Worm (Caenorhabditis elegans) whole organism, L1 larva: Measurements from ENCODE around the gene srw-108.

Experiments used
- C16A3.4 ChIP-seq: fragments of 150-350 bp; optimal IDR thresholded peaks from 2 replicates; lab custom pipeline; 2014; ENCODE audit warnings: missing biosample characterization, missing genetic modification characterization
- C34B4.2 ChIP-seq: sonication (generic microtip); optimal IDR thresholded peaks from 2 replicates; lab custom pipeline; 2017; ENCODE audit warnings: mild to moderate bottlenecking, missing genetic modification characterization, missing compliant biosample characterization
- Y116A8C.19 ChIP-seq: sonication (generic microtip); optimal IDR thresholded peaks from 2 replicates; lab custom pipeline; 2016; ENCODE audit warnings: missing compliant biosample characterization, missing genetic modification characterization, borderline replicate concordance
- aha-1 ChIP-seq: fragments of 150-350 bp; optimal IDR thresholded peaks from 2 replicates; lab custom pipeline; 2014; ENCODE audit warnings: missing biosample characterization, missing genetic modification characterization
- alr-1 ChIP-seq: fragments of 200-800 bp; sonication (Bioruptor generic); optimal IDR thresholded peaks from 2 replicates; lab custom pipeline; 2018; ENCODE audit warnings: borderline replicate concordance, mild to moderate bottlenecking, missing genetic modification characterization, missing compliant biosample characterization
- ama-1 ChIP-seq: fragments of 150-350 bp; optimal IDR thresholded peaks from 2 replicates; lab custom pipeline; 2014
- blmp-1 ChIP-seq: fragments of 150-350 bp; optimal IDR thresholded peaks from 2 replicates; lab custom pipeline; 2014; ENCODE audit warnings: missing biosample characterization, missing genetic modification characterization
- ceh-8 ChIP-seq: fragments of 200-800 bp; sonication (Bioruptor generic); optimal IDR thresholded peaks from 2 replicates; lab custom pipeline; 2018; ENCODE audit warnings: mild to moderate bottlenecking, missing genetic modification characterization, moderate library complexity, missing compliant biosample characterization
- ceh-90 ChIP-seq: sonication (generic microtip); optimal IDR thresholded peaks from 2 replicates; lab custom pipeline; 2016; ENCODE audit warnings: missing genetic modification characterization, missing compliant biosample characterization
- efl-1 ChIP-seq, 4 experiments: fragments of 150-350 bp; optimal IDR thresholded peaks in 3 of 4; peaks in 1 of 4; 1 replicate in 1 of 4; 2 replicates in 3 of 4; lab custom pipeline; 2014; ENCODE audit warnings: missing biosample characterization in 2 of 4, missing genetic modification characterization in 2 of 4, missing genetic modification reagents in 2 of 4
- efl-3 ChIP-seq: fragments of 200-800 bp; sonication (Bioruptor generic); optimal IDR thresholded peaks from 2 replicates; lab custom pipeline; 2018; ENCODE audit warnings: mild to moderate bottlenecking, missing genetic modification characterization, missing compliant biosample characterization
- egl-13 ChIP-seq: sonication (generic microtip); optimal IDR thresholded peaks from 2 replicates; lab custom pipeline; 2016; ENCODE audit warnings: missing genotype, missing genetic modification reagents, missing genetic modification characterization, missing compliant biosample characterization
- elt-2 ChIP-seq: sonication (generic microtip); optimal IDR thresholded peaks from 2 replicates; lab custom pipeline; 2016; ENCODE audit warnings: missing genetic modification characterization, mild to moderate bottlenecking, inconsistent platforms, missing compliant biosample characterization, missing genetic modification reagents
- fkh-8 ChIP-seq: sonication (generic microtip); optimal IDR thresholded peaks from 2 replicates; lab custom pipeline; 2016; ENCODE audit warnings: mild to moderate bottlenecking, missing genetic modification characterization, missing compliant biosample characterization
- hlh-17 ChIP-seq: fragments of 200-800 bp; sonication (Bioruptor generic); optimal IDR thresholded peaks from 2 replicates; lab custom pipeline; 2018; ENCODE audit warnings: missing genetic modification characterization, mild to moderate bottlenecking, missing compliant biosample characterization, moderate library complexity, borderline replicate concordance
- hlh-4 ChIP-seq: sonication (generic microtip); optimal IDR thresholded peaks from 2 replicates; lab custom pipeline; 2016; ENCODE audit warnings: mild to moderate bottlenecking, missing genetic modification characterization, missing compliant biosample characterization
- hpl-2 ChIP-seq: fragments of 150-350 bp; optimal IDR thresholded peaks from 2 replicates; lab custom pipeline; 2014; ENCODE audit warnings: missing biosample characterization, missing genetic modification reagents, missing genetic modification characterization
- irx-1 ChIP-seq: sonication (generic microtip); optimal IDR thresholded peaks from 2 replicates; lab custom pipeline; 2016; ENCODE audit warnings: missing genetic modification characterization, missing compliant biosample characterization
- isw-1 ChIP-seq: fragments of 200-800 bp; sonication (Bioruptor generic); IDR thresholded peaks from 2 replicates; pipeline ENCODE4 v1.3.6; 2022; ENCODE audit warnings: missing genetic modification characterization, missing compliant biosample characterization
- lin-13 ChIP-seq: fragments of 150-350 bp; optimal IDR thresholded peaks from 2 replicates; lab custom pipeline; 2014; ENCODE audit warnings: missing biosample characterization, missing genetic modification reagents, missing genetic modification characterization
- lin-14 ChIP-seq: fragments of 200-800 bp; sonication (Bioruptor generic); optimal IDR thresholded peaks from 2 replicates; lab custom pipeline; 2018; ENCODE audit warnings: mild to moderate bottlenecking, missing genetic modification characterization, moderate library complexity, missing compliant biosample characterization
- lin-15B ChIP-seq: fragments of 150-350 bp; sonication (generic microtip); optimal IDR thresholded peaks from 3 replicates; lab custom pipeline; 2014; ENCODE audit warnings: missing biosample characterization, missing genetic modification characterization
- lin-35 ChIP-seq, 2 experiments: fragments of 150-350 bp; optimal IDR thresholded peaks; 2 replicates each; lab custom pipeline; 2014; ENCODE audit warnings: missing biosample characterization in 2 of 2, missing genetic modification characterization in 2 of 2, missing genetic modification reagents in 2 of 2
- lir-3 ChIP-seq: sonication (generic microtip); optimal IDR thresholded peaks from 2 replicates; lab custom pipeline; 2016; ENCODE audit warnings: mild to moderate bottlenecking, missing genetic modification characterization, moderate library complexity, missing compliant biosample characterization; ENCODE audit not compliant: poor library complexity
- lsy-2 ChIP-seq, 2 experiments: fragments of 150-350 bp; optimal IDR thresholded peaks; 2 replicates each; lab custom pipeline; 2014; ENCODE audit warnings: missing biosample characterization in 2 of 2, missing genetic modification characterization in 2 of 2
- mdl-1 ChIP-seq, 2 experiments: fragments of 150-350 bp; optimal IDR thresholded peaks; 2 replicates each; lab custom pipeline; 2014 to 2017; ENCODE audit warnings: missing biosample characterization in 2 of 2, missing genetic modification characterization in 2 of 2, inconsistent platforms in 1 of 2
- mep-1 ChIP-seq: fragments of 150-350 bp; optimal IDR thresholded peaks from 2 replicates; lab custom pipeline; 2014; ENCODE audit warnings: missing biosample characterization, missing genetic modification characterization
- nhr-11 ChIP-seq: fragments of 150-350 bp; optimal IDR thresholded peaks from 2 replicates; lab custom pipeline; 2014; ENCODE audit warnings: missing biosample characterization, missing genetic modification characterization
- nhr-19 ChIP-seq: fragments of 200-800 bp; sonication (Bioruptor generic); conservative IDR thresholded peaks from 2 replicates; pipeline ENCODE4 v1.3.6; 2022; ENCODE audit warnings: missing genetic modification characterization, missing compliant biosample characterization
- nhr-20 ChIP-seq: sonication (generic microtip); optimal IDR thresholded peaks from 2 replicates; lab custom pipeline; 2016; ENCODE audit warnings: mild to moderate bottlenecking, missing genetic modification characterization, missing compliant biosample characterization
- nhr-237 ChIP-seq: fragments of 150-350 bp; optimal IDR thresholded peaks from 2 replicates; lab custom pipeline; 2014; ENCODE audit warnings: missing biosample characterization, missing genetic modification characterization
- nhr-28 ChIP-seq: fragments of 150-350 bp; optimal IDR thresholded peaks from 2 replicates; lab custom pipeline; 2014; ENCODE audit warnings: missing biosample characterization, missing genetic modification characterization
- nhr-47 ChIP-seq: sonication (generic microtip); optimal IDR thresholded peaks from 2 replicates; lab custom pipeline; 2016; ENCODE audit warnings: mild to moderate bottlenecking, missing genetic modification characterization, moderate library complexity, missing compliant biosample characterization
- nhr-71 ChIP-seq: sonication (generic microtip); optimal IDR thresholded peaks from 2 replicates; lab custom pipeline; 2016; ENCODE audit warnings: mild to moderate bottlenecking, missing genetic modification characterization, moderate library complexity, missing compliant biosample characterization
- nhr-76 ChIP-seq: sonication (generic microtip); optimal IDR thresholded peaks from 2 replicates; lab custom pipeline; 2017; ENCODE audit warnings: missing biosample characterization, missing genetic modification characterization
- nhr-77 ChIP-seq: fragments of 150-350 bp; optimal IDR thresholded peaks from 2 replicates; lab custom pipeline; 2014; ENCODE audit warnings: missing biosample characterization, missing genetic modification characterization
- nhr-85 ChIP-seq: sonication (generic microtip); peaks from one replicate; lab custom pipeline; 2016; ENCODE audit warnings: missing genetic modification characterization, inconsistent platforms, missing compliant biosample characterization
- nhr-90 ChIP-seq: sonication (generic microtip); optimal IDR thresholded peaks from 2 replicates; lab custom pipeline; 2016; ENCODE audit warnings: mild to moderate bottlenecking, missing genetic modification characterization, missing compliant biosample characterization; ENCODE audit not compliant: poor library complexity
- pqm-1 ChIP-seq: sonication (generic microtip); optimal IDR thresholded peaks from 3 replicates; lab custom pipeline; 2017; ENCODE audit warnings: missing biosample characterization, missing genetic modification characterization
- skn-1 ChIP-seq: fragments of 150-350 bp; optimal IDR thresholded peaks from 2 replicates; lab custom pipeline; 2014; ENCODE audit warnings: missing biosample characterization, missing genetic modification characterization
- snpc-4 ChIP-seq: fragments of 150-350 bp; optimal IDR thresholded peaks from 2 replicates; lab custom pipeline; 2014; ENCODE audit warnings: missing biosample characterization, missing genetic modification characterization
- snu-23 ChIP-seq: sonication (generic microtip); optimal IDR thresholded peaks from 2 replicates; lab custom pipeline; 2016; ENCODE audit warnings: missing genetic modification characterization, missing compliant biosample characterization
- sup-37 ChIP-seq: fragments of 200-800 bp; sonication (Bioruptor generic); optimal IDR thresholded peaks from 2 replicates; lab custom pipeline; 2018; ENCODE audit warnings: mild to moderate bottlenecking, missing genetic modification characterization, missing compliant biosample characterization
- swsn-7 ChIP-seq: sonication (generic microtip); optimal IDR thresholded peaks from 2 replicates; lab custom pipeline; 2016; ENCODE audit warnings: missing genetic modification characterization, missing compliant biosample characterization
- tbx-2 ChIP-seq: sonication (generic microtip); optimal IDR thresholded peaks from 2 replicates; lab custom pipeline; 2016; ENCODE audit warnings: missing genetic modification characterization, missing compliant biosample characterization
- tlp-1 ChIP-seq: fragments of 150-350 bp; optimal IDR thresholded peaks from 2 replicates; lab custom pipeline; 2014; ENCODE audit warnings: missing biosample characterization, missing genetic modification characterization
- unc-30 ChIP-seq: sonication (generic microtip); optimal IDR thresholded peaks from 2 replicates; lab custom pipeline; 2017; ENCODE audit warnings: missing biosample characterization, missing genetic modification characterization
- unc-62 ChIP-seq: fragments of 150-350 bp; optimal IDR thresholded peaks from 2 replicates; lab custom pipeline; 2014; ENCODE audit warnings: missing biosample characterization, missing genetic modification reagents, missing genetic modification characterization
- unc-86 ChIP-seq: sonication (generic microtip); optimal IDR thresholded peaks from 2 replicates; lab custom pipeline; 2016; ENCODE audit warnings: missing genetic modification characterization, missing compliant biosample characterization
- unc-98 ChIP-seq: fragments of 200-800 bp; sonication (Bioruptor generic); IDR thresholded peaks from 2 replicates; pipeline ENCODE4 v1.3.6; 2022; ENCODE audit warnings: missing genetic modification characterization, missing compliant biosample characterization
- vab-15 ChIP-seq: sonication (generic microtip); optimal IDR thresholded peaks from 2 replicates; lab custom pipeline; 2017; ENCODE audit warnings: missing genotype, mild to moderate bottlenecking, missing genetic modification characterization, missing compliant biosample characterization
- zip-4 ChIP-seq: fragments of 200-800 bp; sonication (Bioruptor generic); optimal IDR thresholded peaks from 2 replicates; lab custom pipeline; 2018; ENCODE audit warnings: mild to moderate bottlenecking, missing genetic modification characterization, moderate library complexity, missing compliant biosample characterization
- ztf-11 ChIP-seq, 2 experiments: sonication (generic microtip); optimal IDR thresholded peaks; 2 replicates each; lab custom pipeline; 2016 to 2017; ENCODE audit warnings: missing genetic modification characterization in 2 of 2, missing biosample characterization in 1 of 2, missing compliant biosample characterization in 1 of 2

srw-108 gene

ce11 chrV:484285-484890 is 43.3 kb upstream of the srw-108 start, which contains the start of gene nhr-212:
Gene nhr-212 (plus strand): TSS chrV:484857.
- TF ChIP-seq hpl-2 (GFP tag; lab: Kevin White, UChicago) (no peak), nhr-90 (tag; lab: Kevin White, UChicago) (peak; percentile 10), sup-37 (no peak), nhr-19 (GFP tag; lab: Robert Waterston, UW) (no peak), mdl-1 (tag; optimal IDR thresholded peaks at IDR 0.05; lab: Kevin White, UChicago) (no peak), unc-86 (tag; lab: Kevin White, UChicago) (no peak), skn-1 (tag; lab: Kevin White, UChicago) (no peak), nhr-77 (tag; lab: Kevin White, UChicago) (peak; percentile 57), fkh-8 (tag; lab: Kevin White, UChicago) (no peak), ama-1 (lab: Kevin White, UChicago) (no peak), isw-1 (no peak), nhr-71 (tag; lab: Kevin White, UChicago) (peak; percentile 36), snpc-4 (tag; lab: Kevin White, UChicago) (peak; percentile 86), zip-4 (no peak), nhr-20 (tag; lab: Kevin White, UChicago) (peak; percentile 55), pqm-1 (tag; lab: Kevin White, UChicago) (no peak), C16A3.4 (tag; lab: Kevin White, UChicago) (no peak), hlh-17 (GFP tag; lab: Kevin White, UChicago) (no peak), lin-14 (GFP tag; lab: Kevin White, UChicago) (peak; percentile 73), lin-15B (no peak), nhr-11 (tag; lab: Kevin White, UChicago) (no peak), efl-3 (GFP tag; lab: Kevin White, UChicago) (no peak), irx-1 (tag; lab: Kevin White, UChicago) (no peak), lsy-2 (tag; optimal IDR thresholded peaks at IDR 0.05; lab: Kevin White, UChicago) (peak in 1 of 2 experiments; percentile 3), hlh-4 (tag; lab: Kevin White, UChicago) (no peak), nhr-47 (tag; lab: Kevin White, UChicago) (no peak), nhr-237 (tag; lab: Kevin White, UChicago) (no peak), unc-30 (no peak), aha-1 (tag; lab: Kevin White, UChicago) (no peak), egl-13 (tag; lab: Kevin White, UChicago) (no peak), tbx-2 (tag; lab: Kevin White, UChicago) (peak; percentile 9), ceh-90 (tag; lab: Kevin White, UChicago) (no peak), blmp-1 (tag; lab: Kevin White, UChicago) (no peak), mep-1 (tag; lab: Kevin White, UChicago) (no peak), lin-35 (GFP tag; optimal IDR thresholded peaks at IDR 0.05; lab: Kevin White, UChicago) (peak in 1 of 2 experiments; percentile 53), lir-3 (tag; lab: Kevin White, UChicago) (no peak), Y116A8C.19 (tag; lab: Kevin White, UChicago) (no peak), nhr-28 (tag; lab: Kevin White, UChicago) (no peak), ceh-8 (GFP tag; lab: Kevin White, UChicago) (no peak), elt-2 (tag; lab: Kevin White, UChicago) (peak; percentile 42), nhr-76 (no peak), unc-98 (GFP tag; lab: Robert Waterston, UW) (no peak), tlp-1 (tag; lab: Kevin White, UChicago) (no peak), alr-1 (no peak), vab-15 (no peak), ztf-11 (tag; optimal IDR thresholded peaks at IDR 0.05; lab: Kevin White, UChicago) (no peak), swsn-7 (tag; lab: Kevin White, UChicago) (no peak), C34B4.2 (tag; lab: Kevin White, UChicago) (no peak), snu-23 (GFP tag; lab: Kevin White, UChicago) (peak; percentile 18), efl-1 (optimal IDR thresholded peaks at IDR 0.05; lab: Kevin White, UChicago) (no peak), efl-1 (GFP tag; optimal IDR thresholded peaks at IDR 0.05 in 1 of 2; lab: Kevin White, UChicago) (peak in 1 of 2 experiments; percentile 71), nhr-85 (tag; lab: Kevin White, UChicago) (peak; percentile 63), lin-13 (GFP tag; lab: Kevin White, UChicago) (no peak), unc-62 (GFP tag; lab: Kevin White, UChicago) (no peak)
